Fruit fly (Drosophila melanogaster): ENCODE measurements around the gene CG15169.

DNA sequence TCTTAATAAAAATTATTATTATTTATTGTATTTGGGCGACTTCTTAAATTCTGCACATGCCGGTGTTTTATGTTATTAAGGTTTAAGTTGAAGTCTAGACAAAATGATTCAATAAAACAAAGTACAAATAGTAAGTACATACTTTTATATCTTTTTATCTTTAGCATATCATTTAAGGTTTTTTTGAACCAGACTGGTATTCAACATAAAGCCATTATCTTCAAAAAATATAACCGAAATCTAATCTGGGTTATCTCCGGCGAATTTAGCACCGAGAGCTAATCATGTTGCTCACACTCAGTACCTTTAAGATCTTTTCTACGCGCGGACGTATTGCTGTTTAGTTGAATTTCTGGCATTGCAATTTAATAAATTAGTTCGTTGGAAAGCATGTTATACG is 6.3 kb downstream of the CG15169 start, which contains the start of gene CG31792:
- TF ChIP-seq CG12768 (GFP tag; optimal IDR thresholded peaks at IDR 0.05) (no peak), bab1 (GFP tag; optimal IDR thresholded peaks at IDR 0.05) (no peak), CG14711 (tag; optimal IDR thresholded peaks at IDR 0.05) (no peak), ovo (GFP tag; optimal IDR thresholded peaks at IDR 0.05) (no peak), CG1620 (GFP tag; optimal IDR thresholded peaks at IDR 0.05) (no peak), Clk (GFP tag; optimal IDR thresholded peaks at IDR 0.05) (no peak)

Data from whole organism, adult.